Worm (Caenorhabditis elegans) whole organism, L4 larva: Measurements from ENCODE around the gene srt-6.

ENCODE experiments used
- F10B5.3 ChIP-seq: sonication (generic microtip); optimal IDR thresholded peaks from 2 replicates; lab custom pipeline; 2016; ENCODE audit warnings: mild to moderate bottlenecking, missing genetic modification characterization, missing compliant biosample characterization
- ama-1 ChIP-seq: fragments of 150-350 bp; optimal IDR thresholded peaks from 2 replicates; lab custom pipeline; 2014; ENCODE audit warnings: inconsistent platforms, mixed read lengths
- daf-16 ChIP-seq, 3 experiments: sonication (generic microtip); optimal IDR thresholded peaks; 2 replicates each; lab custom pipeline; 2016 to 2017; ENCODE audit warnings: missing genetic modification characterization in 3 of 3, missing genetic modification reagents in 3 of 3, mild to moderate bottlenecking in 2 of 3, missing compliant biosample characterization in 2 of 3, missing biosample characterization in 1 of 3, moderate library complexity in 1 of 3
- fkh-10 ChIP-seq: fragments of 150-350 bp; optimal IDR thresholded peaks from 2 replicates; lab custom pipeline; 2014; ENCODE audit warnings: missing biosample characterization, missing genetic modification reagents, missing genetic modification characterization
- hif-1 ChIP-seq, 2 experiments: sonication (generic microtip); optimal IDR thresholded peaks; 2 replicates each; lab custom pipeline; 2016 to 2017; ENCODE audit warnings: missing compliant biosample characterization in 2 of 2, missing genetic modification characterization in 2 of 2, missing genetic modification reagents in 2 of 2, missing genotype in 2 of 2, mild to moderate bottlenecking in 1 of 2
- lim-7 ChIP-seq: fragments of 200-800 bp; sonication (Bioruptor generic); IDR thresholded peaks from 2 replicates; pipeline ENCODE4 v1.3.6; 2022; ENCODE audit warnings: missing genetic modification characterization, missing compliant biosample characterization
- lin-39 ChIP-seq: fragments of 150-350 bp; optimal IDR thresholded peaks from 2 replicates; lab custom pipeline; 2014; ENCODE audit warnings: missing biosample characterization, missing genetic modification reagents, missing genetic modification characterization
- mep-1 ChIP-seq: fragments of 150-350 bp; sonication (generic microtip); optimal IDR thresholded peaks from 3 replicates; lab custom pipeline; 2014; ENCODE audit warnings: missing biosample characterization, missing genetic modification characterization
- mxl-2 ChIP-seq: fragments of 200-800 bp; sonication (Bioruptor generic); conservative IDR thresholded peaks from 2 replicates; pipeline ENCODE4 v1.3.6; 2022; ENCODE audit warnings: missing genetic modification reagents, missing genetic modification characterization, missing compliant biosample characterization
- skn-1 ChIP-seq: fragments of 150-350 bp; optimal IDR thresholded peaks from 2 replicates; lab custom pipeline; 2014; ENCODE audit warnings: missing biosample characterization, missing genetic modification characterization
- unc-39 ChIP-seq: sonication (generic microtip); optimal IDR thresholded peaks from 2 replicates; lab custom pipeline; 2017; ENCODE audit warnings: missing biosample characterization, missing genetic modification characterization
- ztf-11 ChIP-seq: fragments of 150-350 bp; optimal IDR thresholded peaks from 2 replicates; lab custom pipeline; 2014; ENCODE audit warnings: missing biosample characterization, missing genetic modification characterization

- TF ChIP-seq ztf-11 (no peak), lim-7 (no peak), lin-39 (tag; lab: Kevin White, UChicago) (no peak), hif-1 (tag; optimal IDR thresholded peaks at IDR 0.05; lab: Kevin White, UChicago) (no peak), F10B5.3 (tag; lab: Kevin White, UChicago) (no peak), mep-1 (tag; lab: Kevin White, UChicago) (peak; percentile 50), unc-39 (tag; lab: Kevin White, UChicago) (no peak), fkh-10 (GFP tag; lab: Kevin White, UChicago) (no peak), daf-16 (GFP tag; optimal IDR thresholded peaks at IDR 0.05; lab: Kevin White, UChicago) (no peak), daf-16 (tag; optimal IDR thresholded peaks at IDR 0.05; lab: Kevin White, UChicago) (no peak), mxl-2 (GFP tag; lab: Robert Waterston, UW) (no peak), skn-1 (tag; lab: Kevin White, UChicago) (no peak), ama-1 (lab: Kevin White, UChicago) (peak; percentile 91)
Measured at ce11 chrV:7436911-7437310, 28.3 kb upstream of the srt-6 start.
